Worm (Caenorhabditis elegans) whole organism, young adult: ENCODE measurements around the gene sra-35.

Experiments
- F55B11.4 ChIP-seq: sonication (generic microtip); optimal IDR thresholded peaks from 2 replicates; lab custom pipeline; 2016; ENCODE audit warnings: missing compliant biosample characterization, missing genetic modification characterization, borderline replicate concordance; ENCODE audit not compliant: insufficient read depth
- ama-1 ChIP-seq, 3 experiments: fragments of 150-350 bp in 1 of 3; sonication (generic microtip) in 2 of 3; optimal IDR thresholded peaks; 2 replicates each; lab custom pipeline; 2014 to 2018; ENCODE audit warnings: missing biosample characterization in 2 of 3, missing genetic modification characterization in 2 of 3, missing genetic modification reagents in 2 of 3
- attf-6 ChIP-seq: fragments of 200-800 bp; sonication (Bioruptor generic); IDR thresholded peaks from 2 replicates; pipeline ENCODE4 v1.3.6; 2022; ENCODE audit warnings: missing genetic modification reagents, missing genetic modification characterization, missing compliant biosample characterization
- bed-2 ChIP-seq: fragments of 200-800 bp; sonication (Bioruptor generic); IDR thresholded peaks from 2 replicates; pipeline ENCODE4 v1.3.6; 2022; ENCODE audit warnings: missing genetic modification reagents, missing genetic modification characterization, missing compliant biosample characterization
- dox-1 ChIP-seq: fragments of 200-800 bp; sonication (Bioruptor generic); IDR thresholded peaks from 2 replicates; pipeline ENCODE4 v1.3.6; 2022; ENCODE audit warnings: missing genetic modification reagents, missing genetic modification characterization, missing compliant biosample characterization
- dpff-1 ChIP-seq: sonication (generic microtip); optimal IDR thresholded peaks from 2 replicates; lab custom pipeline; 2017; ENCODE audit warnings: mild to moderate bottlenecking, missing genetic modification characterization, missing compliant biosample characterization
- hrde-1 ChIP-seq: sonication (generic microtip); optimal IDR thresholded peaks from 2 replicates; lab custom pipeline; 2016; ENCODE audit warnings: missing genetic modification characterization, mild to moderate bottlenecking, missing compliant biosample characterization, moderate library complexity, missing genotype, missing genetic modification reagents, borderline replicate concordance
- madf-10 ChIP-seq: sonication (generic microtip); optimal IDR thresholded peaks from 2 replicates; lab custom pipeline; 2016; ENCODE audit warnings: mild to moderate bottlenecking, missing genetic modification characterization, missing compliant biosample characterization
- madf-6 ChIP-seq: fragments of 200-800 bp; sonication (Bioruptor generic); IDR thresholded peaks from 2 replicates; pipeline ENCODE4 v1.3.6; 2022; ENCODE audit warnings: missing genetic modification reagents, missing genetic modification characterization, missing compliant biosample characterization
- nfya-1 ChIP-seq: sonication (generic microtip); optimal IDR thresholded peaks from 2 replicates; lab custom pipeline; 2017; ENCODE audit warnings: antibody characterized with exemption, missing compliant biosample characterization, missing genetic modification characterization, borderline replicate concordance; ENCODE audit not compliant: insufficient read depth
- snpc-3.4 ChIP-seq: sonication (generic microtip); optimal IDR thresholded peaks from 2 replicates; lab custom pipeline; 2017; ENCODE audit warnings: missing genetic modification characterization, mild to moderate bottlenecking, missing compliant biosample characterization, antibody characterized with exemption, moderate library complexity, missing genotype, missing genetic modification reagents
- snpc-4 ChIP-seq, 5 experiments: fragments of 150-350 bp in 1 of 5; sonication (generic microtip) in 4 of 5; optimal IDR thresholded peaks; 2 replicates each; lab custom pipeline; 2014 to 2018; ENCODE audit warnings: missing genetic modification characterization in 5 of 5, missing biosample characterization in 3 of 5, antibody characterized with exemption in 2 of 5, mild to moderate bottlenecking in 2 of 5, missing compliant biosample characterization in 2 of 5, missing genotype in 2 of 5, moderate library complexity in 2 of 5, missing genetic modification reagents in 1 of 5
- unc-130 ChIP-seq: sonication (generic microtip); optimal IDR thresholded peaks from 2 replicates; lab custom pipeline; 2016; ENCODE audit warnings: missing genetic modification reagents, missing genetic modification characterization, missing compliant biosample characterization

DNA sequence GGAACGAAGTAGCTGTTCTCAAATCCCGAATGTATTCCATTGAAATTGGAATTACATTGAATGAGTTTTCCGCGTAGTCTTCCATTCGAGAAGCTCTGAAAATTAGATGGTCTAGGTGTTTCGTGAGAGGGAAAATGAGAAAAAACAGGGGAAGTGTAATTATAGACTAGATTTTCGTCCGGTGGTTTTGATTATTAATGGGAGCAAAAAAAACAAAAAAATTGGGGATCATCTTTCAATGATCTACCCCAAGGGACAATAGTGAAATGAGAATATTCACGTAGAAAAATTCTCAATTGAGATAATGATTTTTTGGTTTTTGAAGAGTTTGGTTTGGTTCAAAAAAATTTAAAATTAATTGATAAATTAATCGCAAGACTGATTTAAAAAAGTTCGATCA, 4.2 kb upstream of the sra-35 start, which contains the start of gene sra-32:
- TF ChIP-seq madf-10 (tag; lab: Kevin White, UChicago) (no peak), unc-130 (no peak), F55B11.4 (tag; lab: Kevin White, UChicago) (no peak), hrde-1 (tag; lab: Kevin White, UChicago) (no peak), madf-6 (GFP tag; lab: Robert Waterston, UW) (no peak), snpc-3.4 (tag; lab: Kevin White, UChicago) (no peak), dpff-1 (tag; lab: Kevin White, UChicago) (no peak), attf-6 (GFP tag; lab: Robert Waterston, UW) (no peak), snpc-4 (GFP tag; optimal IDR thresholded peaks at IDR 0.05; lab: Kevin White, UChicago) (no peak), snpc-4 (tag; optimal IDR thresholded peaks at IDR 0.05; lab: Kevin White, UChicago) (no peak), dox-1 (GFP tag; lab: Robert Waterston, UW) (no peak), ama-1 (optimal IDR thresholded peaks at IDR 0.05; lab: Kevin White, UChicago) (no peak), ama-1 (GFP tag; optimal IDR thresholded peaks at IDR 0.05; lab: Kevin White, UChicago) (no peak), bed-2 (GFP tag; lab: Robert Waterston, UW) (no peak), nfya-1 (no peak)
